Fruit fly (Drosophila melanogaster) whole organism, embryonic: Measurements from ENCODE around the gene CG31219.

ENCODE experiments used
- Atf-2 ChIP-seq: fragments of 200-800 bp; sonication (Bioruptor generic); optimal IDR thresholded peaks from 2 replicates; lab custom pipeline; 2016; ENCODE audit warnings: missing biosample characterization, missing genetic modification characterization
- Awh ChIP-seq: fragments of 200-800 bp; sonication (Bioruptor generic); IDR thresholded peaks from 2 replicates; pipeline ENCODE4, ENCODE4 v1.3.6; 2022; ENCODE audit warnings: missing biosample characterization, missing genetic modification characterization
- B-H1 ChIP-seq: fragments of 200-800 bp; sonication (Bioruptor generic); IDR thresholded peaks from 3 replicates; pipeline ENCODE4 v1.3.6; 2022; ENCODE audit warnings: missing biosample characterization, missing genetic modification characterization
- Bgb ChIP-seq: fragments of 200-800 bp; sonication (Bioruptor generic); IDR thresholded peaks from 2 replicates; pipeline ENCODE4 v1.3.6; 2022; ENCODE audit warnings: missing biosample characterization, missing genetic modification characterization; ENCODE audit not compliant: partially characterized antibody
- BtbVII ChIP-seq: fragments of 200-800 bp; sonication (Bioruptor generic); optimal IDR thresholded peaks from 3 replicates; lab custom pipeline; 2017; ENCODE audit warnings: missing biosample characterization, mild to moderate bottlenecking, missing genetic modification characterization
- CG10565 ChIP-seq: fragments of 200-800 bp; sonication (Bioruptor generic); optimal IDR thresholded peaks from 3 replicates; lab custom pipeline; 2016; ENCODE audit warnings: missing biosample characterization, mild to moderate bottlenecking, missing genetic modification characterization
- CG10654 ChIP-seq: fragments of 200-800 bp; sonication (Bioruptor generic); optimal IDR thresholded peaks from 2 replicates; lab custom pipeline; 2016; ENCODE audit warnings: missing biosample characterization, missing genetic modification characterization
- CG11085 ChIP-seq: fragments of 200-800 bp; sonication (Bioruptor generic); IDR thresholded peaks from 2 replicates; pipeline ENCODE4 v1.3.6; 2022; ENCODE audit warnings: missing biosample characterization, missing genetic modification characterization
- CG12659 ChIP-seq: fragments of 200-800 bp; sonication (Bioruptor generic); optimal IDR thresholded peaks from 3 replicates; lab custom pipeline; 2017; ENCODE audit warnings: mild to moderate bottlenecking, missing biosample characterization, missing genetic modification reagents, missing genetic modification characterization
- CG15011 ChIP-seq: fragments of 200-800 bp; sonication (Bioruptor generic); optimal IDR thresholded peaks from 3 replicates; lab custom pipeline; 2018; ENCODE audit warnings: missing biosample characterization, mild to moderate bottlenecking, missing genetic modification characterization
- CG15479 ChIP-seq: fragments of 200-800 bp; sonication (Bioruptor generic); optimal IDR thresholded peaks from 3 replicates; lab custom pipeline; 2019; ENCODE audit warnings: missing biosample characterization, mild to moderate bottlenecking, missing genetic modification characterization, moderate library complexity
- CG15514 ChIP-seq: fragments of 200-800 bp; sonication (Bioruptor generic); optimal IDR thresholded peaks from 3 replicates; lab custom pipeline; 2017; ENCODE audit warnings: missing biosample characterization, missing genetic modification characterization, mild to moderate bottlenecking, moderate library complexity, missing genetic modification reagents
- CG1602 ChIP-seq: fragments of 200-800 bp; sonication (Bioruptor generic); optimal IDR thresholded peaks from 3 replicates; lab custom pipeline; 2016; ENCODE audit warnings: missing biosample characterization, missing genetic modification characterization
- CG16813 ChIP-seq: fragments of 200-800 bp; sonication (Bioruptor generic); IDR thresholded peaks from 3 replicates; pipeline ENCODE4 v1.3.6; 2022; ENCODE audit warnings: missing biosample characterization, missing genetic modification characterization; ENCODE audit not compliant: partially characterized antibody
- CG17612 ChIP-seq: fragments of 200-800 bp; sonication (Bioruptor generic); IDR thresholded peaks from 2 replicates; pipeline ENCODE4 v1.3.6; 2022; ENCODE audit warnings: missing biosample characterization, missing genetic modification characterization
- CG17802 ChIP-seq: fragments of 200-800 bp; sonication (Bioruptor generic); optimal IDR thresholded peaks from 2 replicates; lab custom pipeline; 2018; ENCODE audit warnings: missing biosample characterization, mild to moderate bottlenecking, missing genetic modification characterization, moderate library complexity
- CG31224 ChIP-seq: fragments of 200-800 bp; sonication (Bioruptor generic); IDR thresholded peaks from 2 replicates; pipeline ENCODE4 v1.3.6; 2022; ENCODE audit warnings: missing biosample characterization, missing genetic modification characterization
- CG31365 ChIP-seq: fragments of 200-800 bp; sonication (Bioruptor generic); optimal IDR thresholded peaks from 2 replicates; lab custom pipeline; 2018; ENCODE audit warnings: missing biosample characterization, mild to moderate bottlenecking, missing genetic modification characterization
- CG32767 ChIP-seq: fragments of 200-800 bp; sonication (Bioruptor generic); IDR thresholded peaks from 2 replicates; pipeline ENCODE4 v1.3.6; 2022; ENCODE audit warnings: missing biosample characterization, missing genetic modification characterization
- CG33557 ChIP-seq: fragments of 200-800 bp; sonication (Bioruptor generic); optimal IDR thresholded peaks from 2 replicates; lab custom pipeline; 2019; ENCODE audit warnings: missing biosample characterization, mild to moderate bottlenecking, missing genetic modification characterization, moderate library complexity
- CG4328 ChIP-seq: fragments of 200-800 bp; sonication (Bioruptor generic); optimal IDR thresholded peaks from 3 replicates; lab custom pipeline; 2017; ENCODE audit warnings: missing biosample characterization, missing genetic modification reagents, missing genetic modification characterization
- CG4617 ChIP-seq: fragments of 200-800 bp; sonication (Bioruptor generic); optimal IDR thresholded peaks from 3 replicates; lab custom pipeline; 2016; ENCODE audit warnings: missing biosample characterization, missing genetic modification characterization, borderline replicate concordance
- CG8944 ChIP-seq: fragments of 200-800 bp; sonication (Bioruptor generic); optimal IDR thresholded peaks from 3 replicates; lab custom pipeline; 2016; ENCODE audit warnings: missing biosample characterization, missing genetic modification characterization
- CG9437 ChIP-seq: fragments of 200-800 bp; sonication (Bioruptor generic); optimal IDR thresholded peaks from 2 replicates; lab custom pipeline; 2018; ENCODE audit warnings: missing biosample characterization, mild to moderate bottlenecking, missing genetic modification characterization
- Deaf1 ChIP-seq: fragments of 200-800 bp; optimal IDR thresholded peaks from 3 replicates; lab custom pipeline; 2019; ENCODE audit warnings: missing biosample characterization, mild to moderate bottlenecking, missing genetic modification characterization, moderate library complexity
- Dfd ChIP-seq, 2 experiments: fragments of >200 bp; optimal IDR thresholded peaks; 2 replicates each; lab custom pipeline; 2017; ENCODE audit warnings: missing biosample characterization in 2 of 2, missing genetic modification characterization in 2 of 2
- Dip2 ChIP-seq: fragments of 200-800 bp; sonication (Bioruptor generic); IDR thresholded peaks from 2 replicates; pipeline ENCODE4 v1.3.6; 2022; ENCODE audit warnings: missing biosample characterization, missing genetic modification characterization
- Fer1 ChIP-seq: fragments of 200-800 bp; sonication (Bioruptor generic); optimal IDR thresholded peaks from 2 replicates; lab custom pipeline; 2017; ENCODE audit warnings: missing biosample characterization, mild to moderate bottlenecking, missing genetic modification characterization
- Gsc ChIP-seq: fragments of 200-800 bp; sonication (Bioruptor generic); IDR thresholded peaks from 2 replicates; pipeline ENCODE4 v1.3.6; 2022; ENCODE audit warnings: missing biosample characterization, missing genetic modification characterization
- Hr51 ChIP-seq, 2 experiments: fragments of 200-800 bp; sonication (Bioruptor generic); optimal IDR thresholded peaks; 2 replicates in 1 of 2; 3 replicates in 1 of 2; lab custom pipeline; 2016 to 2018; ENCODE audit warnings: missing biosample characterization in 2 of 2, missing genetic modification characterization in 2 of 2, mild to moderate bottlenecking in 1 of 2, moderate library complexity in 1 of 2
- Sin3A ChIP-seq: fragments of >200 bp; optimal IDR thresholded peaks from 2 replicates; lab custom pipeline; 2018
- Sox100B ChIP-seq: fragments of 200-800 bp; sonication (Bioruptor generic); optimal IDR thresholded peaks from 3 replicates; lab custom pipeline; 2018; ENCODE audit warnings: missing biosample characterization, mild to moderate bottlenecking, missing genetic modification characterization
- abd-A ChIP-seq: fragments of 200-800 bp; sonication (Bioruptor generic); optimal IDR thresholded peaks from 3 replicates; lab custom pipeline; 2019; ENCODE audit warnings: missing biosample characterization, mild to moderate bottlenecking, missing genetic modification characterization, moderate library complexity
- al ChIP-seq: fragments of 200-800 bp; sonication (Bioruptor generic); IDR thresholded peaks from 2 replicates; pipeline ENCODE4 v1.3.6; 2022; ENCODE audit warnings: missing biosample characterization, missing genetic modification characterization
- crc ChIP-seq: fragments of 200-800 bp; sonication (Bioruptor generic); optimal IDR thresholded peaks from 2 replicates; lab custom pipeline; 2016; ENCODE audit warnings: missing biosample characterization, missing genetic modification characterization
- danr ChIP-seq: fragments of 200-800 bp; sonication (Bioruptor generic); IDR thresholded peaks from 2 replicates; pipeline ENCODE4 v1.3.6; 2022; ENCODE audit warnings: missing biosample characterization, missing genetic modification characterization
- disco-r ChIP-seq: fragments of 200-800 bp; sonication (Bioruptor generic); optimal IDR thresholded peaks from 2 replicates; lab custom pipeline; 2016; ENCODE audit warnings: missing biosample characterization, missing genetic modification characterization
- fd64A ChIP-seq: fragments of 200-800 bp; sonication (Bioruptor generic); optimal IDR thresholded peaks from 3 replicates; lab custom pipeline; 2018; ENCODE audit warnings: missing biosample characterization, mild to moderate bottlenecking, missing genetic modification characterization
- gsb-n ChIP-seq: fragments of 200-800 bp; sonication (Bioruptor generic); optimal IDR thresholded peaks from 3 replicates; lab custom pipeline; 2018; ENCODE audit warnings: missing biosample characterization, mild to moderate bottlenecking, missing genetic modification characterization
- h ChIP-seq: fragments of >200 bp; optimal IDR thresholded peaks from 2 replicates; lab custom pipeline; 2017
- ham ChIP-seq: fragments of 200-800 bp; sonication (Bioruptor generic); IDR thresholded peaks from 2 replicates; pipeline ENCODE4 v1.3.6; 2022; ENCODE audit warnings: missing biosample characterization, missing genetic modification characterization
- hbn ChIP-seq: fragments of 200-800 bp; sonication (Bioruptor generic); IDR thresholded peaks from 2 replicates; pipeline ENCODE4 v1.3.6; 2022; ENCODE audit warnings: missing biosample characterization, missing genetic modification characterization; ENCODE audit not compliant: partially characterized antibody
- ken ChIP-seq: fragments of 200-800 bp; sonication (Bioruptor generic); IDR thresholded peaks from 3 replicates; pipeline ENCODE4 v1.3.6; 2022; ENCODE audit warnings: missing biosample characterization, missing genetic modification characterization
- knrl ChIP-seq: fragments of 200-800 bp; sonication (Bioruptor generic); IDR thresholded peaks from 3 replicates; pipeline ENCODE4 v1.3.6; 2022; ENCODE audit warnings: missing biosample characterization, missing genetic modification characterization; ENCODE audit not compliant: partially characterized antibody
- org-1 ChIP-seq: fragments of 200-800 bp; sonication (Bioruptor generic); optimal IDR thresholded peaks from 2 replicates; lab custom pipeline; 2017; ENCODE audit warnings: missing biosample characterization, missing genetic modification characterization
- ranshi ChIP-seq: fragments of 200-800 bp; sonication (Bioruptor generic); IDR thresholded peaks from 2 replicates; pipeline ENCODE4 v1.3.6; 2022; ENCODE audit warnings: missing biosample characterization, missing genetic modification characterization
- salm ChIP-seq: fragments of 200-800 bp; sonication (Bioruptor generic); optimal IDR thresholded peaks from 2 replicates; lab custom pipeline; 2018; ENCODE audit warnings: missing biosample characterization, mild to moderate bottlenecking, missing genetic modification characterization
- sd ChIP-seq: fragments of 200-800 bp; sonication (Bioruptor generic); optimal IDR thresholded peaks from 3 replicates; lab custom pipeline; 2018; ENCODE audit warnings: missing biosample characterization, mild to moderate bottlenecking, missing genetic modification characterization, moderate library complexity
- so ChIP-seq: fragments of 200-800 bp; sonication (Bioruptor generic); IDR thresholded peaks from 3 replicates; pipeline ENCODE4 v1.3.6; 2022; ENCODE audit warnings: missing biosample characterization, missing genetic modification characterization
- toy ChIP-seq: fragments of 200-800 bp; sonication (Bioruptor generic); IDR thresholded peaks from 2 replicates; pipeline ENCODE4 v1.3.6; 2022; ENCODE audit warnings: missing biosample characterization, missing genetic modification characterization
- twi ChIP-seq: fragments of 200-800 bp; optimal IDR thresholded peaks from 2 replicates; lab custom pipeline; 2019; ENCODE audit warnings: missing biosample characterization, mild to moderate bottlenecking, missing genetic modification characterization, moderate library complexity
- usp ChIP-seq: fragments of >200 bp; optimal IDR thresholded peaks from 2 replicates; lab custom pipeline; 2017; ENCODE audit warnings: missing biosample characterization, missing genetic modification characterization
- vvl ChIP-seq: fragments of 200-800 bp; sonication (Bioruptor generic); IDR thresholded peaks from 2 replicates; pipeline ENCODE4 v1.3.6; 2022; ENCODE audit warnings: missing biosample characterization, missing genetic modification characterization

Gene CG31219

dm6 chr3R:19620953-19621352 lies 29.9 kb upstream of the CG31219 start (continued):
- TF ChIP-seq salm (no peak), CG10565 (GFP tag; lab: Kevin White, UChicago) (no peak), Atf-2 (GFP tag; lab: Kevin White, UChicago) (no peak), gsb-n (tag; lab: Kevin White, UChicago) (no peak), CG11085 (GFP tag; lab: Robert Waterston, UW) (no peak), so (GFP tag; lab: Robert Waterston, UW) (no peak), Hr51 (GFP tag; optimal IDR thresholded peaks at IDR 0.05; lab: Kevin White, UChicago) (no peak), Bgb (GFP tag; lab: Robert Waterston, UW) (peak; percentile 46; the same call in 1 of the 2 replicates), CG17802 (no peak), knrl (GFP tag; lab: Robert Waterston, UW) (no peak), org-1 (GFP tag; lab: Kevin White, UChicago) (no peak), twi (tag; lab: Kevin White, UChicago) (no peak), ranshi (GFP tag; lab: Robert Waterston, UW) (no peak), disco-r (GFP tag; lab: Kevin White, UChicago) (no peak), toy (no peak), BtbVII (GFP tag; lab: Kevin White, UChicago) (no peak), CG17612 (GFP tag; lab: Robert Waterston, UW) (no peak), CG33557 (GFP tag; lab: Kevin White, UChicago) (no peak), CG15479 (GFP tag; lab: Kevin White, UChicago) (no peak), usp (GFP tag; lab: Kevin White, UChicago) (no peak), CG31224 (GFP tag; lab: Robert Waterston, UW) (no peak), CG32767 (GFP tag; lab: Robert Waterston, UW) (no peak), Sox100B (no peak), CG4617 (GFP tag; lab: Kevin White, UChicago) (no peak), ken (no peak), Dfd (GFP tag; optimal IDR thresholded peaks at IDR 0.05; lab: Kevin White, UChicago) (no peak), fd64A (no peak), CG12659 (GFP tag; lab: Kevin White, UChicago) (no peak), CG9437 (GFP tag; lab: Kevin White, UChicago) (no peak), vvl (GFP tag; lab: Robert Waterston, UW) (no peak; the same call in none of the 2 replicates), Fer1 (peak; percentile 32), Awh (no peak), crc (GFP tag; lab: Kevin White, UChicago) (no peak), Dip2 (GFP tag; lab: Robert Waterston, UW) (no peak), CG15011 (no peak), h (lab: Kevin White, UChicago) (no peak), Deaf1 (tag; lab: Kevin White, UChicago) (peak; percentile 62), CG16813 (GFP tag; lab: Robert Waterston, UW) (no peak), Gsc (GFP tag; lab: Robert Waterston, UW) (no peak), abd-A (peak; percentile 78), B-H1 (GFP tag; lab: Robert Waterston, UW) (no peak), sd (no peak), CG15514 (GFP tag; lab: Kevin White, UChicago) (peak; percentile 44), CG4328 (GFP tag; lab: Kevin White, UChicago) (no peak), CG1602 (GFP tag; lab: Kevin White, UChicago) (no peak), danr (GFP tag; lab: Robert Waterston, UW) (no peak), CG31365 (no peak), hbn (GFP tag; lab: Robert Waterston, UW) (no peak), Sin3A (lab: Kevin White, UChicago) (no peak), CG8944 (GFP tag; lab: Kevin White, UChicago) (no peak), al (GFP tag; lab: Robert Waterston, UW) (no peak), CG10654 (GFP tag; lab: Kevin White, UChicago) (no peak), ham (GFP tag; lab: Robert Waterston, UW) (no peak)
